Worm (Caenorhabditis elegans): ENCODE measurements around the gene msp-32.
A peak's percentile ranks its signal among the peaks of the same experiment; 100 is the strongest.
"Not testable (repeated sequence)": the region's sequence is repeated elsewhere in the genome, so short reads cannot be mapped to it uniquely, and the experiment has no call there.

Gene msp-32

ce11 chrII:4857873-4858364 lies 40.7 kb upstream of the msp-32 start, which contains the start of gene F11G11.5:
TSS of gene F11G11.5 (plus strand) at chrII:4857923.
- no peak for TF ChIP-seq ceh-13 (GFP tag; optimal IDR thresholded peaks at IDR 0.05)
- no peak for TF ChIP-seq hmbx-1 (tag; optimal IDR thresholded peaks at IDR 0.05)
- no peak for TF ChIP-seq flt-1 (GFP tag; IDR thresholded peaks at IDR 0.05)
- no peak for TF ChIP-seq ets-7 (tag; optimal IDR thresholded peaks at IDR 0.05)
- no peak for TF ChIP-seq tra-4 (tag; optimal IDR thresholded peaks at IDR 0.05)
- no peak for TF ChIP-seq hmg-4 (GFP tag; optimal IDR thresholded peaks at IDR 0.05)

ce11 chrII:4858906-4859411 lies 39.7 kb upstream of the msp-32 start:
- TF ChIP-seq B0310.2 (tag; optimal IDR thresholded peaks at IDR 0.05) (no peak), sea-1 (GFP tag; conservative IDR thresholded peaks at IDR 0.05) (no peak), flt-1 (GFP tag; IDR thresholded peaks at IDR 0.05) (no peak), scrt-1 (GFP tag; IDR thresholded peaks at IDR 0.05) (no peak), tra-4 (tag; optimal IDR thresholded peaks at IDR 0.05) (no peak), tbx-11 (GFP tag; IDR thresholded peaks at IDR 0.05) (no peak), hmg-4 (GFP tag; optimal IDR thresholded peaks at IDR 0.05) (no peak), ceh-13 (GFP tag; optimal IDR thresholded peaks at IDR 0.05) (no peak), hmbx-1 (tag; optimal IDR thresholded peaks at IDR 0.05) (no peak), hnd-1 (tag; optimal IDR thresholded peaks at IDR 0.05) (no peak), ets-7 (tag; optimal IDR thresholded peaks at IDR 0.05) (no peak), ama-1 (optimal IDR thresholded peaks at IDR 0.05) (no peak), F13C5.2 (tag; optimal IDR thresholded peaks at IDR 0.05) (no peak), ceh-36 (tag; optimal IDR thresholded peaks at IDR 0.05) (no peak), tbx-37 (GFP tag; conservative IDR thresholded peaks at IDR 0.05) (no peak), aly-1 (tag; optimal IDR thresholded peaks at IDR 0.05) (no peak)

DNA sequence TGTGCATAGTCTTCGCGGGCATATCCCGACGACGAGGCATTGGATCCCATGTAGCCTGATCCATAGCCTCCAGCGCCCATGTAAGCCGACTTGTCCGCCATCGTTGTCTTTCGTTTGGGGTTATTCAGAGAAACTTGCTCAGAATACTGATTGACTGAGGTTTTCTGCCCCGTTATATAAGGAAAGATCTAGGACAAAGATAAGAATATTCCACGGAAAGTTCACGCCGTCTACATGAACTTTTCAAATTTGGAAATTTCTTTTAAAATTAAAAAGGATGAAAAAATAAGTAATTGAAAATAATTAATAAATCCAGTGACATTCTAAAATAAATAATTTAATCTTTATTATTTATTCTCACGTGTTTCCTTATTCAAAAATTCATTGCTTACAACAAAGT lies 38.4 kb upstream of the msp-32 start, which contains the start of the genes nspd-5 and F11G11.4:
Gene nspd-5, minus strand, starts transcription at position 101 of the 400 bp plus-strand sequence.
Gene F11G11.4, plus strand, starts transcription at position 335 of the 400 bp plus-strand sequence.
- not testable (repeated sequence) for TF ChIP-seq aly-1 (tag; optimal IDR thresholded peaks at IDR 0.05); B0310.2 (tag; optimal IDR thresholded peaks at IDR 0.05); sea-1 (GFP tag; conservative IDR thresholded peaks at IDR 0.05)

- TF ChIP-seq hmbx-1 (tag; optimal IDR thresholded peaks at IDR 0.05) (no peak), aly-1 (tag; optimal IDR thresholded peaks at IDR 0.05) (no peak), tra-4 (tag; optimal IDR thresholded peaks at IDR 0.05) (no peak), tbx-37 (GFP tag; conservative IDR thresholded peaks at IDR 0.05) (no peak), hnd-1 (tag; optimal IDR thresholded peaks at IDR 0.05) (no peak), flt-1 (GFP tag; IDR thresholded peaks at IDR 0.05) (no peak), scrt-1 (GFP tag; IDR thresholded peaks at IDR 0.05) (no peak), ceh-36 (tag; optimal IDR thresholded peaks at IDR 0.05) (no peak), hmg-4 (GFP tag; optimal IDR thresholded peaks at IDR 0.05) (no peak), sea-1 (GFP tag; conservative IDR thresholded peaks at IDR 0.05) (no peak)
Measured at ce11 chrII:4863357-4863756, 35.3 kb upstream of the msp-32 start, which contains the start of the genes mpst-4 and F11G11.14. TSS of gene mpst-4 (minus strand) at chrII:4863457. TSS of gene F11G11.14 (plus strand) at chrII:4863681.

DNA sequence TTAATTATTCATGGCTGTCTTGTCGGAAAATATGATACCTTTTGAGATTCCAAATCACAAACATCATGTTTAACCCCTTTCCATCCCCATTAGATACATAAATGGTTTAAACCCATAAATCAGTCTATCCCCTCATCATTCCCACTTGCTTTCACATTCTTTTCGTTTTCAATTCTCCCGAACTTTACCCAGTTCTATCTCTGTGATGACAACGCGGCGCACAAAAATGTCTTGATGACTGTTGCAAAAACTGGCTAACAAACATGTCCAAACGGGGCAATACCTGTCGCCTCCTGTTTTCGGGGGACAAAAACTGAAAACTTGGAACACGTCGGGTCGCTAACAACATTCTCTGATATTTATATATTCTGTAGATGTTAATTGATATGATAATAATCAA lies 32.6 kb upstream of the msp-32 start:
- TF ChIP-seq hmbx-1 (tag; optimal IDR thresholded peaks at IDR 0.05) (no peak), pes-1 (GFP tag; IDR thresholded peaks at IDR 0.05) (no peak), tbx-11 (GFP tag; IDR thresholded peaks at IDR 0.05) (no peak), ceh-13 (GFP tag; optimal IDR thresholded peaks at IDR 0.05) (no peak), hnd-1 (tag; optimal IDR thresholded peaks at IDR 0.05) (no peak), aly-1 (tag; optimal IDR thresholded peaks at IDR 0.05) (no peak), ceh-36 (tag; optimal IDR thresholded peaks at IDR 0.05) (no peak), ets-7 (tag; optimal IDR thresholded peaks at IDR 0.05) (no peak), B0310.2 (tag; optimal IDR thresholded peaks at IDR 0.05) (no peak), tra-4 (tag; optimal IDR thresholded peaks at IDR 0.05) (no peak), F13C5.2 (tag; optimal IDR thresholded peaks at IDR 0.05) (no peak), hmg-4 (GFP tag; optimal IDR thresholded peaks at IDR 0.05) (no peak), tbx-37 (GFP tag; conservative IDR thresholded peaks at IDR 0.05) (no peak), scrt-1 (GFP tag; IDR thresholded peaks at IDR 0.05) (no peak)

DNA sequence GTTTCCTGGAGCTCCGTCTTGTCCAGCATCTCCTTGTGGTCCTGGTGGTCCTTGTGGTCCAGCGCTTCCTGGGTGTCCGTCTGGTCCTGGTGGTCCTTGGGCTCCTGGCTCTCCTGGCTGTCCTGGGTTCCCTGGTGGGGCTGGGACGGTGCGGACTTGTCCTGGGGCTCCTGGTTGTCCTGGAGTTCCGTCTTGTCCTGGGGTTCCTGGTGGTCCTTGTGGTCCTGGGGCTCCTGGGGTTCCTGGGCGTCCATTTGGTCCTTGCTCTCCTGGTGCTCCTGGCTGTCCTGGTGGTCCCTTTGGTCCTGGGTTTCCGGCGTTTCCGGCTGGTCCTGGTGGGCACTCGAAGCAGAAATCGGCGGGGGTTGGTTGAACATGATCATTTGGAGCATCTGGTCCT lies 31.8 kb upstream of the msp-32 start:
- 0 out of 2 replicates have a peak, but pooled peaks have one; percentile 15 for TF ChIP-seq pes-1 (GFP tag; IDR thresholded peaks at IDR 0.05)
- 0 out of 2 replicates have a peak, but pooled peaks have one; percentile 58 for TF ChIP-seq scrt-1 (GFP tag; IDR thresholded peaks at IDR 0.05)

- TF ChIP-seq scrt-1 (GFP tag; IDR thresholded peaks at IDR 0.05) (no peak), tbx-37 (GFP tag; conservative IDR thresholded peaks at IDR 0.05) (no peak), ceh-13 (GFP tag; optimal IDR thresholded peaks at IDR 0.05) (no peak), hmg-4 (GFP tag; optimal IDR thresholded peaks at IDR 0.05) (no peak), hnd-1 (tag; optimal IDR thresholded peaks at IDR 0.05) (no peak), flt-1 (GFP tag; IDR thresholded peaks at IDR 0.05) (no peak), F13C5.2 (tag; optimal IDR thresholded peaks at IDR 0.05) (no peak)
Measured at ce11 chrII:4867476-4867875, 31.2 kb upstream of the msp-32 start, which contains the start of gene col-17. TSS of gene col-17 (minus strand) at chrII:4867576.

- TF ChIP-seq sea-1 (GFP tag; conservative IDR thresholded peaks at IDR 0.05) (no peak), tbx-11 (GFP tag; IDR thresholded peaks at IDR 0.05) (0 out of 2 replicates have a peak, but pooled peaks have one; percentile 39)
Measured at ce11 chrII:4869793-4870343, 28.8 kb upstream of the msp-32 start.

All from whole organism, early embryonic.